Fruit fly (Drosophila melanogaster) whole organism, wandering third instar larva: ENCODE data around the gene Ostgamma.

Experiments used
- Abd-B ChIP-seq: fragments of >200 bp; optimal IDR thresholded peaks from 2 replicates; lab custom pipeline; 2017; ENCODE audit warnings: missing biosample characterization, missing genetic modification characterization
- CrebA ChIP-seq: fragments of 200-800 bp; sonication (Bioruptor generic); optimal IDR thresholded peaks from 2 replicates; lab custom pipeline; 2016; ENCODE audit warnings: missing biosample characterization, mild to moderate bottlenecking, missing genetic modification characterization, borderline replicate concordance
- Dif ChIP-seq: fragments of 200-275, 200-300 bp; sonication (Bioruptor generic); optimal IDR thresholded peaks from 2 replicates; lab custom pipeline; 2018; ENCODE audit warnings: missing biosample characterization, missing genetic modification characterization; ENCODE audit not compliant: partially characterized antibody
- Hr78 ChIP-seq: fragments of >200 bp; optimal IDR thresholded peaks from 2 replicates; lab custom pipeline; 2017; ENCODE audit warnings: missing biosample characterization, missing genetic modification characterization
- OdsH ChIP-seq: fragments of 200-800 bp; sonication (Bioruptor generic); optimal IDR thresholded peaks from 2 replicates; lab custom pipeline; 2016; ENCODE audit warnings: missing biosample characterization, mild to moderate bottlenecking, missing genetic modification characterization
- Rel ChIP-seq, 2 experiments: fragments of 200-800 bp; sonication (Bioruptor generic) in 1 of 2; optimal IDR thresholded peaks; 2 replicates in 1 of 2; 3 replicates in 1 of 2; lab custom pipeline; 2016 to 2019; ENCODE audit warnings: mild to moderate bottlenecking in 2 of 2, missing biosample characterization in 2 of 2, missing genetic modification characterization in 2 of 2, moderate library complexity in 1 of 2
- Vsx2 ChIP-seq: fragments of 200-300, 225-300 bp; sonication (Bioruptor generic); optimal IDR thresholded peaks from 2 replicates; lab custom pipeline; 2018; ENCODE audit warnings: missing biosample characterization, missing genetic modification characterization; ENCODE audit not compliant: partially characterized antibody
- brk ChIP-seq: fragments of 200-800 bp; sonication (Bioruptor generic); optimal IDR thresholded peaks from 2 replicates; lab custom pipeline; 2016; ENCODE audit warnings: missing biosample characterization, mild to moderate bottlenecking, missing genetic modification characterization
- ey ChIP-seq: fragments of 200-800 bp; sonication (Bioruptor generic); optimal IDR thresholded peaks from 2 replicates; lab custom pipeline; 2016; ENCODE audit warnings: missing biosample characterization, missing genetic modification characterization
- h ChIP-seq: fragments of 200-800 bp; sonication (Bioruptor generic); optimal IDR thresholded peaks from 3 replicates; lab custom pipeline; 2016; ENCODE audit warnings: missing biosample characterization, mild to moderate bottlenecking, missing genetic modification characterization
- pan ChIP-seq: fragments of >200 bp; optimal IDR thresholded peaks from 2 replicates; lab custom pipeline; 2017

dm6 chr2L:8266670-8267435 is 41.1 kb downstream of the Ostgamma start:
- TF ChIP-seq Dif (GFP tag; lab: Kevin White, UChicago) (no peak), Abd-B (GFP tag; lab: Kevin White, UChicago) (no peak), brk (GFP tag; lab: Kevin White, UChicago) (no peak), OdsH (GFP tag; lab: Kevin White, UChicago) (no peak), pan (lab: Kevin White, UChicago) (no peak), Hr78 (no peak), Vsx2 (GFP tag; lab: Kevin White, UChicago) (no peak), h (no peak), CrebA (GFP tag; lab: Kevin White, UChicago) (no peak), ey (no peak), Rel (GFP tag; optimal IDR thresholded peaks at IDR 0.05; lab: Kevin White, UChicago) (no peak), Rel (tag; optimal IDR thresholded peaks at IDR 0.05; lab: Kevin White, UChicago) (no peak)
